Worm (Caenorhabditis elegans) whole organism, L4 larva: ENCODE measurements around the gene F29B9.7.

Experiments
- F26F4.8 ChIP-seq: fragments of 200-800 bp; sonication (Bioruptor generic); conservative IDR thresholded peaks from 2 replicates; pipeline ENCODE4 v1.3.6; 2022; ENCODE audit warnings: missing genetic modification characterization, missing compliant biosample characterization
- T20F7.1 ChIP-seq: fragments of 200-800 bp; sonication (Bioruptor generic); optimal IDR thresholded peaks from 2 replicates; lab custom pipeline; 2018; ENCODE audit warnings: mild to moderate bottlenecking, missing genetic modification characterization, missing compliant biosample characterization
- T26A8.4 ChIP-seq: fragments of 200-800 bp; sonication (Bioruptor generic); IDR thresholded peaks from 2 replicates; pipeline ENCODE4 v1.3.6; 2022; ENCODE audit warnings: missing genetic modification characterization, missing compliant biosample characterization
- Y105C5A.15 ChIP-seq: fragments of 200-800 bp; sonication (Bioruptor generic); IDR thresholded peaks from 2 replicates; pipeline ENCODE4 v1.3.6; 2022; ENCODE audit warnings: missing genetic modification characterization, missing compliant biosample characterization
- Y48G9A.11 ChIP-seq: fragments of 200-800 bp; sonication (Bioruptor generic); IDR thresholded peaks from 2 replicates; pipeline ENCODE4 v1.3.6; 2022; ENCODE audit warnings: missing genetic modification reagents, missing genetic modification characterization, missing compliant biosample characterization
- aha-1 ChIP-seq: fragments of 150-350 bp; peaks from one replicate; lab custom pipeline; 2014; ENCODE audit warnings: missing biosample characterization, missing genetic modification characterization
- ama-1 ChIP-seq: fragments of 150-350 bp; optimal IDR thresholded peaks from 2 replicates; lab custom pipeline; 2014; ENCODE audit warnings: inconsistent platforms, mixed read lengths
- ceh-20 ChIP-seq: fragments of 200-800 bp; sonication (Bioruptor generic); IDR thresholded peaks from 2 replicates; pipeline ENCODE4 v1.3.6; 2022; ENCODE audit warnings: missing genetic modification reagents, missing genetic modification characterization, missing compliant biosample characterization
- ces-1 ChIP-seq: fragments of 150-350 bp; sonication (generic microtip); optimal IDR thresholded peaks from 4 replicates; lab custom pipeline; 2014; ENCODE audit warnings: missing biosample characterization, missing genetic modification reagents, missing genetic modification characterization
- daf-12 ChIP-seq: fragments of 150-350 bp; optimal IDR thresholded peaks from 2 replicates; lab custom pipeline; 2014; ENCODE audit warnings: missing biosample characterization, missing genetic modification reagents, missing genetic modification characterization
- daf-19 ChIP-seq: fragments of 200-800 bp; sonication (Bioruptor generic); conservative IDR thresholded peaks from 2 replicates; pipeline ENCODE4 v1.3.6; 2022; ENCODE audit warnings: missing genetic modification characterization, missing compliant biosample characterization
- daf-8 ChIP-seq: fragments of 200-800 bp; sonication (Bioruptor generic); IDR thresholded peaks from 2 replicates; pipeline ENCODE4 v1.3.6; 2022; ENCODE audit warnings: missing genetic modification characterization, missing compliant biosample characterization
- duxl-1 ChIP-seq: sonication (generic microtip); optimal IDR thresholded peaks from 2 replicates; lab custom pipeline; 2016; ENCODE audit warnings: mild to moderate bottlenecking, missing genetic modification characterization, moderate library complexity, missing compliant biosample characterization; ENCODE audit not compliant: poor library complexity
- dve-1 ChIP-seq: sonication (generic microtip); optimal IDR thresholded peaks from 2 replicates; lab custom pipeline; 2017; ENCODE audit warnings: antibody characterized with exemption, mild to moderate bottlenecking, missing genetic modification characterization, missing compliant biosample characterization; ENCODE audit not compliant: insufficient read depth
- egl-27 ChIP-seq: sonication (generic microtip); optimal IDR thresholded peaks from 3 replicates; lab custom pipeline; 2017; ENCODE audit warnings: missing biosample characterization, missing genetic modification reagents, missing genetic modification characterization
- egl-43 ChIP-seq: fragments of 200-800 bp; sonication (Bioruptor generic); IDR thresholded peaks from 2 replicates; pipeline ENCODE4 v1.3.6; 2022; ENCODE audit warnings: missing genetic modification reagents, missing genetic modification characterization, missing compliant biosample characterization
- fkh-10 ChIP-seq: fragments of 150-350 bp; optimal IDR thresholded peaks from 2 replicates; lab custom pipeline; 2014; ENCODE audit warnings: missing biosample characterization, missing genetic modification reagents, missing genetic modification characterization
- fos-1 ChIP-seq: fragments of 150-350 bp; optimal IDR thresholded peaks from 2 replicates; lab custom pipeline; 2014; ENCODE audit warnings: missing biosample characterization, missing genetic modification characterization
- hlh-11 ChIP-seq: fragments of 200-800 bp; sonication (Bioruptor generic); optimal IDR thresholded peaks from 2 replicates; lab custom pipeline; 2018; ENCODE audit warnings: mild to moderate bottlenecking, missing genetic modification characterization, missing compliant biosample characterization
- hmg-1.1 ChIP-seq: fragments of 200-800 bp; sonication (Bioruptor generic); IDR thresholded peaks from 2 replicates; pipeline ENCODE4 v1.3.6; 2022; ENCODE audit warnings: missing genetic modification reagents, missing genetic modification characterization, missing compliant biosample characterization
- lin-15B ChIP-seq: fragments of 150-350 bp; sonication (generic microtip); optimal IDR thresholded peaks from 3 replicates; lab custom pipeline; 2014; ENCODE audit warnings: missing biosample characterization, missing genetic modification characterization
- lin-29 ChIP-seq: fragments of 200-800 bp; sonication (Bioruptor generic); IDR thresholded peaks from 2 replicates; pipeline ENCODE4 v1.3.6; 2022; ENCODE audit warnings: missing genetic modification reagents, missing genetic modification characterization, missing compliant biosample characterization
- lsy-2 ChIP-seq, 2 experiments: fragments of 150-350 bp in 1 of 2; sonication (generic microtip) in 1 of 2; optimal IDR thresholded peaks; 2 replicates each; lab custom pipeline; 2014 to 2017; ENCODE audit warnings: missing biosample characterization in 2 of 2, missing genetic modification characterization in 2 of 2
- mdl-1 ChIP-seq, 2 experiments: fragments of 150-350 bp in 1 of 2; sonication (generic microtip) in 1 of 2; optimal IDR thresholded peaks; 2 replicates each; lab custom pipeline; 2014 to 2017; ENCODE audit warnings: missing biosample characterization in 2 of 2, missing genetic modification characterization in 2 of 2
- mdt-29 ChIP-seq: fragments of 200-800 bp; sonication (Bioruptor generic); IDR thresholded peaks from 2 replicates; pipeline ENCODE4 v1.3.6; 2022; ENCODE audit warnings: missing genetic modification reagents, missing genetic modification characterization, missing compliant biosample characterization
- nhr-10 ChIP-seq: fragments of 150-350 bp; optimal IDR thresholded peaks from 2 replicates; lab custom pipeline; 2014; ENCODE audit warnings: missing biosample characterization, missing genetic modification characterization
- nhr-237 ChIP-seq: sonication (generic microtip); optimal IDR thresholded peaks from 2 replicates; lab custom pipeline; 2017; ENCODE audit warnings: missing biosample characterization, missing genetic modification characterization
- nhr-25 ChIP-seq: sonication (generic microtip); optimal IDR thresholded peaks from 2 replicates; lab custom pipeline; 2017; ENCODE audit warnings: missing genetic modification characterization, mild to moderate bottlenecking, missing compliant biosample characterization, antibody characterized with exemption, moderate library complexity, borderline replicate concordance; ENCODE audit not compliant: insufficient read depth
- nhr-28 ChIP-seq: fragments of 150-350 bp; optimal IDR thresholded peaks from 2 replicates; lab custom pipeline; 2014; ENCODE audit warnings: missing biosample characterization, missing genetic modification characterization
- nhr-42 ChIP-seq: fragments of 200-800 bp; sonication (Bioruptor generic); IDR thresholded peaks from 2 replicates; pipeline ENCODE4 v1.3.6; 2022; ENCODE audit warnings: missing genetic modification characterization, missing compliant biosample characterization
- nhr-6 ChIP-seq: fragments of 150-350 bp; optimal IDR thresholded peaks from 2 replicates; lab custom pipeline; 2014; ENCODE audit warnings: missing biosample characterization, missing genetic modification characterization
- set-16 ChIP-seq: fragments of 200-800 bp; sonication (Bioruptor generic); IDR thresholded peaks from 2 replicates; pipeline ENCODE4 v1.3.6; 2022; ENCODE audit warnings: missing genetic modification reagents, missing genetic modification characterization, missing compliant biosample characterization
- skn-1 ChIP-seq: fragments of 150-350 bp; optimal IDR thresholded peaks from 2 replicates; lab custom pipeline; 2014; ENCODE audit warnings: missing biosample characterization, missing genetic modification characterization
- snpc-4 ChIP-seq: fragments of 150-350 bp; optimal IDR thresholded peaks from 2 replicates; lab custom pipeline; 2014; ENCODE audit warnings: missing biosample characterization, missing genetic modification characterization
- spr-3 ChIP-seq: fragments of 200-800 bp; sonication (Bioruptor generic); optimal IDR thresholded peaks from 2 replicates; lab custom pipeline; 2018; ENCODE audit warnings: mild to moderate bottlenecking, missing genetic modification characterization, missing compliant biosample characterization
- tag-97 ChIP-seq: fragments of 200-800 bp; sonication (Bioruptor generic); IDR thresholded peaks from 2 replicates; pipeline ENCODE4 v1.3.6; 2022; ENCODE audit warnings: missing genetic modification characterization, missing compliant biosample characterization
- tra-1 ChIP-seq: fragments of 200-800 bp; sonication (Bioruptor generic); IDR thresholded peaks from 2 replicates; pipeline ENCODE4 v1.3.6; 2022; ENCODE audit warnings: missing genetic modification reagents, missing genetic modification characterization, missing compliant biosample characterization
- unc-62 ChIP-seq, 3 experiments: fragments of 150-350 bp in 1 of 3; sonication (generic microtip); optimal IDR thresholded peaks in 2 of 3; peaks in 1 of 3; 1 replicate in 1 of 3; 2 replicates in 2 of 3; lab custom pipeline; 2014 to 2017; ENCODE audit warnings: missing biosample characterization in 3 of 3, missing genetic modification characterization in 3 of 3, missing genetic modification reagents in 3 of 3, missing genotype in 1 of 3
- vab-7 ChIP-seq: fragments of 200-800 bp; sonication (Bioruptor generic); IDR thresholded peaks from 2 replicates; pipeline ENCODE4 v1.3.6; 2022; ENCODE audit warnings: missing genetic modification reagents, missing genetic modification characterization, missing compliant biosample characterization
- zag-1 ChIP-seq: fragments of 150-350 bp; optimal IDR thresholded peaks from 2 replicates; lab custom pipeline; 2014; ENCODE audit warnings: missing biosample characterization, missing genetic modification characterization
- ztf-7 ChIP-seq: fragments of 150-350 bp; optimal IDR thresholded peaks from 2 replicates; lab custom pipeline; 2014; ENCODE audit warnings: missing biosample characterization, missing genetic modification characterization

F29B9.7 gene

DNA sequence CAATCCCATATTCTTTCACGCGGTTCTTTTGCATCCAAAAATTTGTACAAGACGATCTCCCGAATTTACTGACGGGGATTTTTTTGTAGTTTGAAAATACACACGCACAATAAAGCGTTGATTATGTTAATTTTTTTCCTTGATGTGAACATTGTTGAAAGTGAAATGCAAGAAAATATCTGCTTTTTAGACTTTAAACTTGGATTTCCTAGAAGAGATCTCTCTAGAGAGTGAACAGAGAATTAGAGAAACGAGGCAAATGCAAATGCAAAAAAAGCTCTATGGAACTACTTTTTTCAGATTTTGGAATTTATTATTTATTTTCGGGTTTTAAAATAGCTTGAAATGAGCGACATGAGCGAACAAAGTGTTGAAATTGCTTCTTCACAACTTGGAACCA lies 15.5 kb downstream of the F29B9.7 start, which contains the start of gene F29B9.1:
F29B9.1 (plus strand) TSS at position 301 of the 400 bp plus-strand sequence.
- TF ChIP-seq mdl-1 (tag; optimal IDR thresholded peaks at IDR 0.05; lab: Kevin White, UChicago), result no peak
- no peak for TF ChIP-seq lin-15B
- peak; percentile 26 for TF ChIP-seq duxl-1 (tag; lab: Kevin White, UChicago)

DNA sequence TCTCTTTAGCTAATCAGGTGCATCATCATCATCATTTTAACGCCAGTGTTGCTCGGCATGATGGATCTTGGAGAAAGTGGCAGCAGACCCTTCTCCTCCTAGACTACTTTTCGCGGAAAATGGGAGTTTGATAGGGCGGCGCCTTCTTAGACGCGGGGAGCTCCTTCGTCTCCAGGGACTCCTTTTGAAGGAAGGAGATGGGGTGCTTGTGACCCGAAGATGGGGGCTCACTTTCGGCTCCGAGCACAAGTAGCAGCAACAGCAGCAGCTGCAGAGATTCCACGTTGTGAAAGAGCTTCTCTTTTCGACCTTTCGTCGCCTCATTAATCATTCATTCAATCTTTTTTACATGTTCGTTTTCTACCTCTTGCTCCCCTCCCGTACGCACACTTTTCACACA lies 17.8 kb downstream of the F29B9.7 start:
- TF ChIP-seq lsy-2 (tag; optimal IDR thresholded peaks at IDR 0.05; lab: Kevin White, UChicago), result no peak
- no peak for TF ChIP-seq nhr-28 (tag; lab: Kevin White, UChicago)
- TF ChIP-seq skn-1 (tag; lab: Kevin White, UChicago), result no peak
- no peak for TF ChIP-seq nhr-10
- TF ChIP-seq nhr-25 (tag; lab: Kevin White, UChicago), result no peak
- TF ChIP-seq aha-1, result no peak
- TF ChIP-seq duxl-1 (tag; lab: Kevin White, UChicago), result no peak
- TF ChIP-seq ces-1, result no peak
- no peak for TF ChIP-seq F26F4.8 (GFP tag; lab: Robert Waterston, UW)
- TF ChIP-seq Y48G9A.11 (GFP tag; lab: Robert Waterston, UW), result no peak
- no peak for TF ChIP-seq mdt-29
- no peak for TF ChIP-seq ama-1
- TF ChIP-seq spr-3 (GFP tag; lab: Kevin White, UChicago), result no peak
- no peak for TF ChIP-seq snpc-4 (tag; lab: Kevin White, UChicago)
- TF ChIP-seq nhr-6 (tag; lab: Kevin White, UChicago), result no peak
- 0 out of 2 replicates have a peak, but pooled peaks have one; percentile 25 for TF ChIP-seq ceh-20
- TF ChIP-seq unc-62 (GFP tag; optimal IDR thresholded peaks at IDR 0.05 in 1 of 2; lab: Kevin White, UChicago), result peak in 1 of 2 experiments; percentile 77
- no peak for TF ChIP-seq unc-62 (tag; optimal IDR thresholded peaks at IDR 0.05; lab: Kevin White, UChicago)
- TF ChIP-seq set-16 (GFP tag; lab: Robert Waterston, UW), result peak; percentile 79
- TF ChIP-seq hmg-1.1 (GFP tag; lab: Robert Waterston, UW), result no peak
- no peak for TF ChIP-seq T20F7.1
- no peak for TF ChIP-seq Y105C5A.15
- TF ChIP-seq daf-19 (GFP tag; lab: Robert Waterston, UW), result no peak
- TF ChIP-seq nhr-237 (tag; lab: Kevin White, UChicago), result no peak
- no peak for TF ChIP-seq vab-7

DNA sequence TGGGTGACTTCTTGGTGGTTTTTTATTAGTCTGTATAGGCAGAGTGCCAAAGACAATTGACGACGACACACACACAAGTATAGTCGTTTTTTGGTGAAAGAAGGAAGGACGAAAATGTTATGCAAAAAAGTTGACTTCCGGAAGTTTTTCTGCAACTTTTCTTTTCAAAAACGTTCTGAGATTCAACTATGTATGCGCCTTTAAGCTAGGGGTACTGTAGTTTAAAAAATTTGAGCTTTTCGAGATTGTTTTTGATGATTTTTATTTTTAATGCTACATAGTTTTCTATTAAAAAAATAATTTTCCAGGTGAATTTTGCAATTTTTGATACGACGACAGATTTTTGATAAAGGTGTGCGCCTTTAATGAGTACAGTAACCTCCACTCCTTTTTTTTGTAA lies 18.3 kb downstream of the F29B9.7 start:
- TF ChIP-seq fkh-10 (no peak), lin-29 (no peak), daf-8 (GFP tag; lab: Robert Waterston, UW) (no peak), mdl-1 (tag; optimal IDR thresholded peaks at IDR 0.05; lab: Kevin White, UChicago) (no peak)

DNA sequence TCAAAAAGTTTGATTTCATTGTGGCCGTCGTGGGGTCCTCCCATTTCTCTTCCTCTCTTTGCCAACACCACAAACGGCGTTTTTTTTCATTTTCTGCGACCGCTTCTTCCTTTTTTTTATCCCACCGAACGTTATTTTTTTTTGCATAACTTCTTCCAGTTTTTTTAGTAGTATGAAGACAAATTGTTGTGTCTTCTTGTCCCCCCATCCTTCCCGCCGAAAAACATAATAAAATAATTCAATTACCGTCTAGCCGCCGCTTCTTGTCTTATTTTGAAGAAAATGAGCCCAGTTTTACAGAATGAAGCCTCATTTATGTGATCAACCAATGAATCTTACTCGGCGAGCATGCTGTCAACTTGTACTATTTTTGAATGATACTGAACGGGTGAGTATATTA lies 19.7 kb downstream of the F29B9.7 start, which contains the start of gene F29B9.12:
F29B9.12 (plus strand) TSS at position 301 of the 400 bp plus-strand sequence.
- TF ChIP-seq lin-29, result no peak
- no peak for TF ChIP-seq egl-27
- no peak for TF ChIP-seq ztf-7
- no peak for TF ChIP-seq dve-1 (tag; lab: Kevin White, UChicago)
- TF ChIP-seq tag-97 (GFP tag; lab: Robert Waterston, UW), result no peak
- no peak for TF ChIP-seq egl-43 (GFP tag; lab: Robert Waterston, UW)
- no peak for TF ChIP-seq hmg-1.1 (GFP tag; lab: Robert Waterston, UW)
- TF ChIP-seq set-16 (GFP tag; lab: Robert Waterston, UW), result no peak
- TF ChIP-seq skn-1 (tag; lab: Kevin White, UChicago), result no peak
- TF ChIP-seq hlh-11 (tag; lab: Kevin White, UChicago), result no peak
- no peak for TF ChIP-seq nhr-42 (GFP tag; lab: Robert Waterston, UW)
- no peak for TF ChIP-seq Y105C5A.15
- no peak for TF ChIP-seq daf-12 (tag; lab: Kevin White, UChicago)
- TF ChIP-seq zag-1, result no peak
- TF ChIP-seq fos-1 (tag; lab: Kevin White, UChicago), result no peak
- TF ChIP-seq tra-1, result no peak
- TF ChIP-seq T26A8.4 (GFP tag; lab: Robert Waterston, UW), result no peak
